Worm (Caenorhabditis elegans) whole organism, L3 larva: ENCODE results near the gene C15B12.1.

Experiments
- ama-1 ChIP-seq: fragments of 150-350 bp; optimal IDR thresholded peaks from 2 replicates; lab custom pipeline; 2018
- lin-39 ChIP-seq: fragments of 150-350 bp; optimal IDR thresholded peaks from 2 replicates; lab custom pipeline; 2018; ENCODE audit warnings: missing biosample characterization, missing genetic modification reagents, missing genetic modification characterization
- mdl-1 ChIP-seq: fragments of 150-350 bp; optimal IDR thresholded peaks from 2 replicates; lab custom pipeline; 2014; ENCODE audit warnings: missing biosample characterization, missing genetic modification characterization
- nfya-1 ChIP-seq: sonication (generic microtip); optimal IDR thresholded peaks from 2 replicates; lab custom pipeline; 2017; ENCODE audit warnings: missing genetic modification characterization, mild to moderate bottlenecking, missing compliant biosample characterization, antibody characterized with exemption, moderate library complexity; ENCODE audit not compliant: insufficient read depth
- nhr-23 ChIP-seq: fragments of 150-350 bp; optimal IDR thresholded peaks from 2 replicates; lab custom pipeline; 2014; ENCODE audit warnings: missing biosample characterization, missing genetic modification reagents, missing genetic modification characterization
- nhr-76 ChIP-seq: fragments of 150-350 bp; sonication (generic microtip); optimal IDR thresholded peaks from 5 replicates; lab custom pipeline; 2014; ENCODE audit warnings: missing biosample characterization, missing genetic modification characterization
- tbx-2 ChIP-seq: sonication (generic microtip); optimal IDR thresholded peaks from 2 replicates; lab custom pipeline; 2016; ENCODE audit warnings: mild to moderate bottlenecking, missing genetic modification characterization, missing compliant biosample characterization
- ztf-4 ChIP-seq: fragments of 150-350 bp; optimal IDR thresholded peaks from 2 replicates; lab custom pipeline; 2014; ENCODE audit warnings: missing biosample characterization, missing genetic modification characterization

- TF ChIP-seq lin-39 (tag; lab: Kevin White, UChicago) (no peak), tbx-2 (tag; lab: Kevin White, UChicago) (no peak), mdl-1 (tag; lab: Kevin White, UChicago) (no peak), nhr-23 (tag; lab: Kevin White, UChicago) (no peak), ztf-4 (tag; lab: Kevin White, UChicago) (no peak), nhr-76 (tag; lab: Kevin White, UChicago) (no peak), ama-1 (lab: Kevin White, UChicago) (no peak), nfya-1 (no peak)
Measured at ce11 chrX:6446564-6446963, 30.0 kb upstream of the C15B12.1 start, which contains the start of gene asp-14.
